Worm (Caenorhabditis elegans) whole organism, L4 larva: Measurements from ENCODE around the gene F44E2.3.

Source experiments
- F49E8.2 ChIP-seq: sonication (generic microtip); optimal IDR thresholded peaks from 2 replicates; lab custom pipeline; 2016; ENCODE audit warnings: missing compliant biosample characterization, mild to moderate bottlenecking, missing genetic modification characterization, borderline replicate concordance
- T20F7.1 ChIP-seq: fragments of 200-800 bp; sonication (Bioruptor generic); optimal IDR thresholded peaks from 2 replicates; lab custom pipeline; 2018; ENCODE audit warnings: mild to moderate bottlenecking, missing genetic modification characterization, missing compliant biosample characterization
- T26A8.4 ChIP-seq: fragments of 200-800 bp; sonication (Bioruptor generic); IDR thresholded peaks from 2 replicates; pipeline ENCODE4 v1.3.6; 2022; ENCODE audit warnings: missing genetic modification characterization, missing compliant biosample characterization
- Y105C5A.15 ChIP-seq: fragments of 200-800 bp; sonication (Bioruptor generic); IDR thresholded peaks from 2 replicates; pipeline ENCODE4 v1.3.6; 2022; ENCODE audit warnings: missing genetic modification characterization, missing compliant biosample characterization
- Y5F2A.4 ChIP-seq: fragments of 200-800 bp; sonication (Bioruptor generic); optimal IDR thresholded peaks from 2 replicates; lab custom pipeline; 2018; ENCODE audit warnings: mild to moderate bottlenecking, missing genetic modification characterization, missing compliant biosample characterization
- Y75B8A.6 ChIP-seq: fragments of 200-800 bp; sonication (Bioruptor generic); IDR thresholded peaks from 2 replicates; pipeline ENCODE4 v1.3.6; 2022; ENCODE audit warnings: missing genetic modification reagents, missing genetic modification characterization, missing compliant biosample characterization
- aha-1 ChIP-seq: fragments of 150-350 bp; peaks from one replicate; lab custom pipeline; 2014; ENCODE audit warnings: missing biosample characterization, missing genetic modification characterization
- attf-4 ChIP-seq: sonication (generic microtip); optimal IDR thresholded peaks from 3 replicates; lab custom pipeline; 2017; ENCODE audit warnings: missing biosample characterization, missing genetic modification characterization
- ceh-20 ChIP-seq: fragments of 200-800 bp; sonication (Bioruptor generic); IDR thresholded peaks from 2 replicates; pipeline ENCODE4 v1.3.6; 2022; ENCODE audit warnings: missing genetic modification reagents, missing genetic modification characterization, missing compliant biosample characterization
- ceh-28 ChIP-seq: fragments of 150-350 bp; optimal IDR thresholded peaks from 2 replicates; lab custom pipeline; 2014; ENCODE audit warnings: missing biosample characterization, missing genetic modification reagents, missing genetic modification characterization
- cey-2 ChIP-seq: sonication (generic microtip); optimal IDR thresholded peaks from 3 replicates; lab custom pipeline; 2017; ENCODE audit warnings: missing genetic modification characterization, mild to moderate bottlenecking, missing compliant biosample characterization, antibody characterized with exemption, borderline replicate concordance; ENCODE audit not compliant: insufficient read depth
- daf-12 ChIP-seq: fragments of 150-350 bp; optimal IDR thresholded peaks from 2 replicates; lab custom pipeline; 2014; ENCODE audit warnings: missing biosample characterization, missing genetic modification reagents, missing genetic modification characterization
- daf-16 ChIP-seq, 3 experiments: sonication (generic microtip); optimal IDR thresholded peaks; 2 replicates each; lab custom pipeline; 2016 to 2017; ENCODE audit warnings: missing genetic modification characterization in 3 of 3, missing genetic modification reagents in 3 of 3, mild to moderate bottlenecking in 2 of 3, missing compliant biosample characterization in 2 of 3, missing biosample characterization in 1 of 3, moderate library complexity in 1 of 3
- daf-19 ChIP-seq: fragments of 200-800 bp; sonication (Bioruptor generic); conservative IDR thresholded peaks from 2 replicates; pipeline ENCODE4 v1.3.6; 2022; ENCODE audit warnings: missing genetic modification characterization, missing compliant biosample characterization
- dmd-8 ChIP-seq: fragments of 200-800 bp; sonication (Bioruptor generic); IDR thresholded peaks from 2 replicates; pipeline ENCODE4 v1.3.6; 2022; ENCODE audit warnings: missing genetic modification characterization, missing compliant biosample characterization
- dmd-9 ChIP-seq: fragments of 200-800 bp; sonication (Bioruptor generic); IDR thresholded peaks from 2 replicates; pipeline ENCODE4 v1.3.6; 2022; ENCODE audit warnings: missing genetic modification reagents, missing genetic modification characterization, missing compliant biosample characterization
- dpl-1 ChIP-seq: fragments of 150-350 bp; optimal IDR thresholded peaks from 2 replicates; lab custom pipeline; 2014; ENCODE audit warnings: missing biosample characterization, missing genetic modification reagents, missing genetic modification characterization
- duxl-1 ChIP-seq: sonication (generic microtip); optimal IDR thresholded peaks from 2 replicates; lab custom pipeline; 2016; ENCODE audit warnings: mild to moderate bottlenecking, missing genetic modification characterization, moderate library complexity, missing compliant biosample characterization; ENCODE audit not compliant: poor library complexity
- dve-1 ChIP-seq: sonication (generic microtip); optimal IDR thresholded peaks from 2 replicates; lab custom pipeline; 2017; ENCODE audit warnings: antibody characterized with exemption, mild to moderate bottlenecking, missing genetic modification characterization, missing compliant biosample characterization; ENCODE audit not compliant: insufficient read depth
- egl-27 ChIP-seq: sonication (generic microtip); optimal IDR thresholded peaks from 3 replicates; lab custom pipeline; 2017; ENCODE audit warnings: missing biosample characterization, missing genetic modification reagents, missing genetic modification characterization
- egl-43 ChIP-seq: fragments of 200-800 bp; sonication (Bioruptor generic); IDR thresholded peaks from 2 replicates; pipeline ENCODE4 v1.3.6; 2022; ENCODE audit warnings: missing genetic modification reagents, missing genetic modification characterization, missing compliant biosample characterization
- fkh-10 ChIP-seq: fragments of 150-350 bp; optimal IDR thresholded peaks from 2 replicates; lab custom pipeline; 2014; ENCODE audit warnings: missing biosample characterization, missing genetic modification reagents, missing genetic modification characterization
- lim-7 ChIP-seq: fragments of 200-800 bp; sonication (Bioruptor generic); IDR thresholded peaks from 2 replicates; pipeline ENCODE4 v1.3.6; 2022; ENCODE audit warnings: missing genetic modification characterization, missing compliant biosample characterization
- lin-1 ChIP-seq: fragments of 200-800 bp; sonication (Bioruptor generic); IDR thresholded peaks from 2 replicates; pipeline ENCODE4 v1.3.6; 2022; ENCODE audit warnings: missing genetic modification reagents, missing genetic modification characterization, missing compliant biosample characterization
- lin-39 ChIP-seq: fragments of 150-350 bp; optimal IDR thresholded peaks from 2 replicates; lab custom pipeline; 2014; ENCODE audit warnings: missing biosample characterization, missing genetic modification reagents, missing genetic modification characterization
- madf-5 ChIP-seq, 2 experiments: fragments of 200-800 bp; sonication (Bioruptor generic); IDR thresholded peaks; 2 replicates each; pipeline ENCODE4 v1.3.6; 2022; ENCODE audit warnings: missing compliant biosample characterization in 2 of 2, missing genetic modification characterization in 2 of 2
- madf-9 ChIP-seq: fragments of 200-800 bp; sonication (Bioruptor generic); conservative IDR thresholded peaks from 2 replicates; pipeline ENCODE4 v1.3.6; 2022; ENCODE audit warnings: missing genetic modification reagents, missing genetic modification characterization, missing compliant biosample characterization
- mdt-29 ChIP-seq: fragments of 200-800 bp; sonication (Bioruptor generic); IDR thresholded peaks from 2 replicates; pipeline ENCODE4 v1.3.6; 2022; ENCODE audit warnings: missing genetic modification reagents, missing genetic modification characterization, missing compliant biosample characterization
- mep-1 ChIP-seq: fragments of 150-350 bp; sonication (generic microtip); optimal IDR thresholded peaks from 3 replicates; lab custom pipeline; 2014; ENCODE audit warnings: missing biosample characterization, missing genetic modification characterization
- mxl-3 ChIP-seq: fragments of 200-800 bp; sonication (Bioruptor generic); optimal IDR thresholded peaks from 2 replicates; lab custom pipeline; 2018; ENCODE audit warnings: mild to moderate bottlenecking, missing genetic modification characterization, missing compliant biosample characterization
- nhr-11 ChIP-seq: fragments of 150-350 bp; optimal IDR thresholded peaks from 2 replicates; lab custom pipeline; 2014; ENCODE audit warnings: missing biosample characterization, missing genetic modification characterization
- nhr-237 ChIP-seq: sonication (generic microtip); optimal IDR thresholded peaks from 2 replicates; lab custom pipeline; 2017; ENCODE audit warnings: missing biosample characterization, missing genetic modification characterization
- nhr-41 ChIP-seq: fragments of 200-800 bp; sonication (Bioruptor generic); IDR thresholded peaks from 2 replicates; pipeline ENCODE4 v1.3.6; 2022; ENCODE audit warnings: missing genetic modification reagents, missing genetic modification characterization, missing compliant biosample characterization
- nhr-42 ChIP-seq: fragments of 200-800 bp; sonication (Bioruptor generic); IDR thresholded peaks from 2 replicates; pipeline ENCODE4 v1.3.6; 2022; ENCODE audit warnings: missing genetic modification characterization, missing compliant biosample characterization
- nhr-48 ChIP-seq: sonication (generic microtip); optimal IDR thresholded peaks from 2 replicates; lab custom pipeline; 2016; ENCODE audit warnings: mild to moderate bottlenecking, missing genetic modification characterization, missing compliant biosample characterization
- nhr-6 ChIP-seq: fragments of 150-350 bp; optimal IDR thresholded peaks from 2 replicates; lab custom pipeline; 2014; ENCODE audit warnings: missing biosample characterization, missing genetic modification characterization
- pha-4 ChIP-seq, 2 experiments: fragments of 150-350 bp in 1 of 2; fragments of 200-800 bp in 1 of 2; sonication (Bioruptor generic) in 1 of 2; IDR thresholded peaks in 1 of 2; optimal IDR thresholded peaks in 1 of 2; 2 replicates each; pipeline versions ENCODE4 v1.3.6 to Lab custom; 2014 to 2022; ENCODE audit warnings: missing genetic modification characterization in 2 of 2, missing genetic modification reagents in 2 of 2, missing biosample characterization in 1 of 2, missing compliant biosample characterization in 1 of 2
- skn-1 ChIP-seq: fragments of 150-350 bp; optimal IDR thresholded peaks from 2 replicates; lab custom pipeline; 2014; ENCODE audit warnings: missing biosample characterization, missing genetic modification characterization
- snpc-1.2 ChIP-seq: fragments of 200-800 bp; sonication (Bioruptor generic); IDR thresholded peaks from 2 replicates; pipeline ENCODE4 v1.3.6; 2022; ENCODE audit warnings: missing genetic modification reagents, missing genetic modification characterization, missing compliant biosample characterization
- spr-1 ChIP-seq: sonication (generic microtip); optimal IDR thresholded peaks from 2 replicates; lab custom pipeline; 2016; ENCODE audit warnings: mild to moderate bottlenecking, missing genetic modification characterization, missing compliant biosample characterization
- tag-97 ChIP-seq: fragments of 200-800 bp; sonication (Bioruptor generic); IDR thresholded peaks from 2 replicates; pipeline ENCODE4 v1.3.6; 2022; ENCODE audit warnings: missing genetic modification characterization, missing compliant biosample characterization
- unc-62 ChIP-seq, 3 experiments: fragments of 150-350 bp in 1 of 3; sonication (generic microtip); optimal IDR thresholded peaks in 2 of 3; peaks in 1 of 3; 1 replicate in 1 of 3; 2 replicates in 2 of 3; lab custom pipeline; 2014 to 2017; ENCODE audit warnings: missing biosample characterization in 3 of 3, missing genetic modification characterization in 3 of 3, missing genetic modification reagents in 3 of 3, missing genotype in 1 of 3
- vab-7 ChIP-seq: fragments of 200-800 bp; sonication (Bioruptor generic); IDR thresholded peaks from 2 replicates; pipeline ENCODE4 v1.3.6; 2022; ENCODE audit warnings: missing genetic modification reagents, missing genetic modification characterization, missing compliant biosample characterization
- zag-1 ChIP-seq: fragments of 150-350 bp; optimal IDR thresholded peaks from 2 replicates; lab custom pipeline; 2014; ENCODE audit warnings: missing biosample characterization, missing genetic modification characterization
- zfp-2 ChIP-seq: sonication (generic microtip); optimal IDR thresholded peaks from 2 replicates; lab custom pipeline; 2016; ENCODE audit warnings: mild to moderate bottlenecking, missing genetic modification characterization, missing compliant biosample characterization
- zfp-3 ChIP-seq: fragments of 200-800 bp; sonication (Bioruptor generic); conservative IDR thresholded peaks from 2 replicates; pipeline ENCODE4 v1.3.6; 2022; ENCODE audit warnings: missing genetic modification reagents, missing genetic modification characterization, missing compliant biosample characterization
- ztf-7 ChIP-seq: fragments of 150-350 bp; optimal IDR thresholded peaks from 2 replicates; lab custom pipeline; 2014; ENCODE audit warnings: missing biosample characterization, missing genetic modification characterization

F44E2.3 gene

ce11 chrIII:8799964-8800795, 28.9 kb downstream of the F44E2.3 start, which contains the start of gene F54F2.6 (continued):
- TF ChIP-seq lim-7 (GFP tag; lab: Robert Waterston, UW) (no peak), zfp-3 (GFP tag; lab: Robert Waterston, UW) (no peak), pha-4 (GFP tag; IDR thresholded peaks at IDR 0.05; lab: Robert Waterston, UW) (peak; percentile 91), pha-4 (tag; optimal IDR thresholded peaks at IDR 0.05; lab: Kevin White, UChicago) (peak; percentile 20), dve-1 (peak; percentile 38), Y75B8A.6 (GFP tag; lab: Robert Waterston, UW) (no peak), daf-19 (GFP tag; lab: Robert Waterston, UW) (no peak), lin-1 (peak; percentile 58), egl-43 (GFP tag; lab: Robert Waterston, UW) (peak; percentile 79), nhr-237 (tag; lab: Kevin White, UChicago) (peak; percentile 13), nhr-6 (peak; percentile 82), ceh-28 (peak; percentile 7), nhr-11 (tag; lab: Kevin White, UChicago) (peak; percentile 81), nhr-41 (GFP tag; lab: Robert Waterston, UW) (no peak), Y105C5A.15 (GFP tag; lab: Robert Waterston, UW) (no peak), spr-1 (tag; lab: Kevin White, UChicago) (no peak), daf-12 (tag; lab: Kevin White, UChicago) (no peak), dpl-1 (peak; percentile 33), mxl-3 (GFP tag; lab: Kevin White, UChicago) (peak; percentile 89), madf-9 (GFP tag; lab: Robert Waterston, UW) (0 out of 2 replicates have a peak, but pooled peaks have one; percentile 4), duxl-1 (tag; lab: Kevin White, UChicago) (no peak), ceh-20 (peak; percentile 86), F49E8.2 (tag; lab: Kevin White, UChicago) (no peak), Y5F2A.4 (no peak), tag-97 (GFP tag; lab: Robert Waterston, UW) (0 out of 2 replicates have a peak, but pooled peaks have one; percentile 32), vab-7 (GFP tag; lab: Robert Waterston, UW) (no peak), ztf-7 (no peak), zag-1 (tag; lab: Kevin White, UChicago) (peak; percentile 59), T20F7.1 (GFP tag; lab: Kevin White, UChicago) (peak; percentile 82), madf-5 (GFP tag; IDR thresholded peaks at IDR 0.05; lab: Robert Waterston, UW) (no peak), zfp-2 (tag; lab: Kevin White, UChicago) (no peak), nhr-48 (tag; lab: Kevin White, UChicago) (peak; percentile 86), attf-4 (tag; lab: Kevin White, UChicago) (no peak), cey-2 (no peak), fkh-10 (GFP tag; lab: Kevin White, UChicago) (peak; percentile 74), mdt-29 (GFP tag; lab: Robert Waterston, UW) (no peak; the same call in 1 of the 2 replicates), lin-39 (tag; lab: Kevin White, UChicago) (no peak), dmd-8 (GFP tag; lab: Robert Waterston, UW) (peak; percentile 67; the same call in 1 of the 2 replicates), unc-62 (GFP tag; optimal IDR thresholded peaks at IDR 0.05 in 1 of 2; lab: Kevin White, UChicago) (peak in 1 of 2 experiments; percentile 100), unc-62 (tag; optimal IDR thresholded peaks at IDR 0.05; lab: Kevin White, UChicago) (peak; percentile 89), skn-1 (no peak), daf-16 (GFP tag; optimal IDR thresholded peaks at IDR 0.05; lab: Kevin White, UChicago) (peak; percentile 20 to 93), daf-16 (tag; optimal IDR thresholded peaks at IDR 0.05; lab: Kevin White, UChicago) (peak; percentile 8), aha-1 (peak; percentile 99), nhr-42 (GFP tag; lab: Robert Waterston, UW) (no peak), snpc-1.2 (GFP tag; lab: Robert Waterston, UW) (no peak), egl-27 (tag; lab: Kevin White, UChicago) (no peak), mep-1 (tag; lab: Kevin White, UChicago) (peak; percentile 86), T26A8.4 (GFP tag; lab: Robert Waterston, UW) (peak; percentile 75), dmd-9 (GFP tag; lab: Robert Waterston, UW) (no peak)
